Fruit fly (Drosophila melanogaster) whole organism, embryonic: ENCODE results near the gene nmdyn-D7.
A peak's percentile ranks its signal among the peaks of the same experiment; 100 is the strongest.

Experiments
- Abd-B ChIP-seq: fragments of 200-800 bp; sonication (Bioruptor generic); optimal IDR thresholded peaks from 2 replicates; lab custom pipeline; 2018; ENCODE audit warnings: missing biosample characterization, mild to moderate bottlenecking, missing genetic modification characterization, moderate library complexity
- Ada2b ChIP-seq: fragments of 200-800 bp; sonication (Bioruptor generic); IDR thresholded peaks from 2 replicates; pipeline ENCODE4 v1.3.6; 2022; ENCODE audit warnings: missing biosample characterization, missing genetic modification characterization
- Aef1 ChIP-seq: fragments of 200-800 bp; sonication (Bioruptor generic); IDR thresholded peaks from 3 replicates; pipeline ENCODE4 v1.3.6; 2022; ENCODE audit warnings: missing biosample characterization, missing genetic modification characterization
- CG10321 ChIP-seq: fragments of 200-800 bp; sonication (Bioruptor generic); IDR thresholded peaks from 2 replicates; pipeline ENCODE4 v1.3.6; 2022; ENCODE audit warnings: missing biosample characterization, missing genetic modification characterization
- CG11695 ChIP-seq: fragments of 200-800 bp; sonication (Bioruptor generic); IDR thresholded peaks from 3 replicates; pipeline ENCODE4 v1.3.6; 2022; ENCODE audit warnings: missing biosample characterization, missing genetic modification characterization
- CG12744 ChIP-seq: fragments of 200-800 bp; sonication (Bioruptor generic); optimal IDR thresholded peaks from 2 replicates; lab custom pipeline; 2016; ENCODE audit warnings: missing biosample characterization, missing genetic modification characterization
- CG13296 ChIP-seq: fragments of 200-800 bp; sonication (Bioruptor generic); optimal IDR thresholded peaks from 3 replicates; lab custom pipeline; 2018; ENCODE audit warnings: missing biosample characterization, mild to moderate bottlenecking, missing genetic modification characterization
- CG14710 ChIP-seq: fragments of 200-800 bp; sonication (Bioruptor generic); optimal IDR thresholded peaks from 3 replicates; lab custom pipeline; 2019; ENCODE audit warnings: missing biosample characterization, mild to moderate bottlenecking, missing genetic modification characterization, moderate library complexity
- CG15479 ChIP-seq: fragments of 200-800 bp; sonication (Bioruptor generic); optimal IDR thresholded peaks from 3 replicates; lab custom pipeline; 2019; ENCODE audit warnings: missing biosample characterization, mild to moderate bottlenecking, missing genetic modification characterization, moderate library complexity
- CG17361 ChIP-seq: fragments of 200-800 bp; sonication (Bioruptor generic); IDR thresholded peaks from 3 replicates; pipeline ENCODE4 v1.3.6; 2022; ENCODE audit warnings: missing biosample characterization, missing genetic modification characterization
- CG18011 ChIP-seq: fragments of 200-800 bp; sonication (Bioruptor generic); optimal IDR thresholded peaks from 2 replicates; lab custom pipeline; 2017; ENCODE audit warnings: missing biosample characterization, missing genetic modification characterization, mild to moderate bottlenecking, moderate library complexity, missing genotype
- CG30020 ChIP-seq: fragments of 200-800 bp; optimal IDR thresholded peaks from 2 replicates; lab custom pipeline; 2019; ENCODE audit warnings: missing biosample characterization, mild to moderate bottlenecking, missing genetic modification characterization, moderate library complexity
- CG31365 ChIP-seq: fragments of 200-800 bp; sonication (Bioruptor generic); optimal IDR thresholded peaks from 2 replicates; lab custom pipeline; 2018; ENCODE audit warnings: missing biosample characterization, mild to moderate bottlenecking, missing genetic modification characterization
- CG31388 ChIP-seq: fragments of 200-800 bp; sonication (Bioruptor generic); optimal IDR thresholded peaks from 2 replicates; lab custom pipeline; 2016; ENCODE audit warnings: missing biosample characterization, missing genetic modification characterization
- CG3281 ChIP-seq: fragments of 200-800 bp; sonication (Bioruptor generic); optimal IDR thresholded peaks from 3 replicates; lab custom pipeline; 2017; ENCODE audit warnings: missing biosample characterization, mild to moderate bottlenecking, missing genetic modification characterization
- CG4730 ChIP-seq: fragments of 200-800 bp; sonication (Bioruptor generic); IDR thresholded peaks from 2 replicates; pipeline ENCODE4 v1.3.6; 2022; ENCODE audit warnings: missing biosample characterization, missing genetic modification characterization
- CG6791 ChIP-seq: fragments of 200-800 bp; sonication (Bioruptor generic); IDR thresholded peaks from 3 replicates; pipeline ENCODE4 v1.3.6; 2022; ENCODE audit warnings: missing biosample characterization, missing genetic modification characterization; ENCODE audit not compliant: partially characterized antibody
- CG7357 ChIP-seq: fragments of 200-800 bp; sonication (Bioruptor generic); IDR thresholded peaks from 3 replicates; pipeline ENCODE4 v1.3.6; 2022; ENCODE audit warnings: missing biosample characterization, missing genetic modification characterization
- CG8388 ChIP-seq: fragments of 200-800 bp; sonication (Bioruptor generic); optimal IDR thresholded peaks from 2 replicates; lab custom pipeline; 2019; ENCODE audit warnings: missing biosample characterization, mild to moderate bottlenecking, missing genetic modification characterization, moderate library complexity
- CG8478 ChIP-seq: fragments of >200 bp; optimal IDR thresholded peaks from 2 replicates; lab custom pipeline; 2018
- D19A ChIP-seq: fragments of 200-800 bp; optimal IDR thresholded peaks from 3 replicates; lab custom pipeline; 2019; ENCODE audit warnings: missing biosample characterization, mild to moderate bottlenecking, missing genetic modification characterization, moderate library complexity
- Dek ChIP-seq: fragments of 200-800 bp; sonication (Bioruptor generic); optimal IDR thresholded peaks from 3 replicates; lab custom pipeline; 2019; ENCODE audit warnings: missing biosample characterization, mild to moderate bottlenecking, missing genetic modification characterization, moderate library complexity
- Dref ChIP-seq: fragments of 200-800 bp; sonication (Bioruptor generic); IDR thresholded peaks from 2 replicates; pipeline ENCODE4 v1.3.6; 2022; ENCODE audit warnings: missing biosample characterization, missing genetic modification characterization
- Ets65A ChIP-seq: fragments of 200-800 bp; sonication (Bioruptor generic); peaks from one replicate; lab custom pipeline; 2016; ENCODE audit warnings: missing biosample characterization, missing genetic modification characterization
- GATAe ChIP-seq: fragments of 200-800 bp; sonication (Bioruptor generic); conservative IDR thresholded peaks from 2 replicates; pipeline ENCODE4 v1.3.6; 2022; ENCODE audit warnings: missing biosample characterization, missing genetic modification characterization
- Lhr ChIP-seq: fragments of 200-800 bp; sonication (Bioruptor generic); optimal IDR thresholded peaks from 3 replicates; lab custom pipeline; 2017; ENCODE audit warnings: mild to moderate bottlenecking, missing biosample characterization, missing genetic modification reagents, missing genetic modification characterization
- Meics ChIP-seq: fragments of 200-800 bp; sonication (Bioruptor generic); optimal IDR thresholded peaks from 2 replicates; lab custom pipeline; 2017; ENCODE audit warnings: missing biosample characterization, mild to moderate bottlenecking, missing genetic modification characterization
- NFAT ChIP-seq: fragments of 200-800 bp; sonication (Bioruptor generic); IDR thresholded peaks from 2 replicates; pipeline ENCODE4 v1.3.6; 2022; ENCODE audit warnings: missing biosample characterization, missing genetic modification characterization
- Nf-YA ChIP-seq: fragments of 200-800 bp; sonication (Bioruptor generic); IDR thresholded peaks from 2 replicates; pipeline ENCODE4 v1.3.6; 2022; ENCODE audit warnings: missing biosample characterization, missing genetic modification characterization
- al ChIP-seq: fragments of 200-800 bp; sonication (Bioruptor generic); IDR thresholded peaks from 2 replicates; pipeline ENCODE4 v1.3.6; 2022; ENCODE audit warnings: missing biosample characterization, missing genetic modification characterization
- aop ChIP-seq: fragments of 200-800 bp; sonication (Bioruptor generic); IDR thresholded peaks from 2 replicates; pipeline ENCODE4 v1.3.6; 2022; ENCODE audit warnings: missing biosample characterization, missing genetic modification characterization
- ato ChIP-seq: fragments of 200-800 bp; sonication (Bioruptor generic); IDR thresholded peaks from 2 replicates; pipeline ENCODE4 v1.3.6; 2022; ENCODE audit warnings: missing biosample characterization, missing genetic modification characterization; ENCODE audit not compliant: partially characterized antibody
- bbx ChIP-seq: fragments of 200-800 bp; sonication (Bioruptor generic); IDR thresholded peaks from 2 replicates; pipeline ENCODE4 v1.3.6; 2022; ENCODE audit warnings: missing biosample characterization, missing genetic modification characterization; ENCODE audit not compliant: partially characterized antibody
- cato ChIP-seq: fragments of 200-800 bp; sonication (Bioruptor generic); optimal IDR thresholded peaks from 2 replicates; lab custom pipeline; 2016; ENCODE audit warnings: missing biosample characterization, missing genetic modification characterization, borderline replicate concordance
- fu2 ChIP-seq: fragments of 200-800 bp; sonication (Bioruptor generic); optimal IDR thresholded peaks from 2 replicates; lab custom pipeline; 2016; ENCODE audit warnings: missing biosample characterization, missing genetic modification characterization
- grn ChIP-seq: fragments of 200-800 bp; sonication (Bioruptor generic); optimal IDR thresholded peaks from 3 replicates; lab custom pipeline; 2017; ENCODE audit warnings: missing biosample characterization, missing genetic modification characterization
- h ChIP-seq: fragments of >200 bp; optimal IDR thresholded peaks from 2 replicates; lab custom pipeline; 2017
- lov ChIP-seq, 2 experiments: fragments of 200-800 bp in 1 of 2; fragments of >200 bp in 1 of 2; sonication (Bioruptor generic) in 1 of 2; IDR thresholded peaks in 1 of 2; optimal IDR thresholded peaks in 1 of 2; 2 replicates in 1 of 2; 3 replicates in 1 of 2; pipeline versions ENCODE4 v1.3.6 to Lab custom; 2017 to 2022; ENCODE audit warnings: missing biosample characterization in 1 of 2, missing genetic modification characterization in 1 of 2
- maf-S ChIP-seq: fragments of 200-800 bp; sonication (Bioruptor generic); optimal IDR thresholded peaks from 2 replicates; lab custom pipeline; 2016; ENCODE audit warnings: missing biosample characterization, missing genetic modification characterization
- nerfin-1 ChIP-seq: fragments of 200-800 bp; sonication (Bioruptor generic); optimal IDR thresholded peaks from 3 replicates; lab custom pipeline; 2019; ENCODE audit warnings: missing biosample characterization, mild to moderate bottlenecking, missing genetic modification characterization, moderate library complexity
- onecut ChIP-seq: fragments of 200-800 bp; sonication (Bioruptor generic); IDR thresholded peaks from 2 replicates; pipeline ENCODE4 v1.3.6; 2022; ENCODE audit warnings: missing biosample characterization, missing genetic modification characterization
- row ChIP-seq: fragments of 200-800 bp; sonication (Bioruptor generic); IDR thresholded peaks from 3 replicates; pipeline ENCODE4 v1.3.6; 2022; ENCODE audit warnings: missing biosample characterization, missing genetic modification characterization
- sob ChIP-seq: fragments of 200-800 bp; sonication (Bioruptor generic); IDR thresholded peaks from 2 replicates; pipeline ENCODE4 v1.3.6; 2022; ENCODE audit warnings: missing biosample characterization, missing genetic modification characterization
- tap ChIP-seq: fragments of 200-800 bp; optimal IDR thresholded peaks from 3 replicates; lab custom pipeline; 2019; ENCODE audit warnings: missing biosample characterization, mild to moderate bottlenecking, missing genetic modification characterization, moderate library complexity
- tgo ChIP-seq: fragments of 200-800 bp; sonication (Bioruptor generic); IDR thresholded peaks from 3 replicates; pipeline ENCODE4 v1.3.6; 2022; ENCODE audit warnings: missing biosample characterization, missing genetic modification characterization
- ttk ChIP-seq: fragments of 200-800 bp; sonication (Bioruptor generic); IDR thresholded peaks from 2 replicates; pipeline ENCODE4 v2.1.2; 2022; ENCODE audit warnings: missing biosample characterization, missing genetic modification characterization
- yki ChIP-seq: fragments of >200 bp; optimal IDR thresholded peaks from 3 replicates; lab custom pipeline; 2018
- zfh1 ChIP-seq: fragments of 200-800 bp; sonication (Bioruptor generic); IDR thresholded peaks from 3 replicates; pipeline ENCODE4 v1.3.6; 2022; ENCODE audit warnings: missing biosample characterization, missing genetic modification characterization

The nmdyn-D7 gene

DNA sequence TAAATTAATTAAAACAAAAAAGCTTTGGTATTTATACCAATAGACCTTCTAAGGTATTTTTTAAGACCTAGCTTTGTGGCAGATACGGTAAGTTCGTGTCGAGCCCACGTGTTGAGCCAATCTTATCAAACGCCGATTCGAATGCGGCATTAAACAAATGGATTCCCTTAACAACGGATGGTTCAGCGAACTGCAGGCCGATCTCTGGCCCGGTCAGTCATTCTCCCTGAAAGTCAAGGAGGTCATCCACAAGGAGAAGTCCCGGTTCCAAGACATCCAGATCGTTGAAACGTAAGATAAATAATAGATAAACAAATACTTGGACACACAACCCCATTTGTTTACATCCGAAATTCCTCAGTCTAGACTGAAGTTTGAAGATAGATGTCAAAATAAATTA, 48.2 kb upstream of the nmdyn-D7 start, which contains the start of gene SpdS (continued):
- TF ChIP-seq Meics (GFP tag; lab: Kevin White, UChicago) (no peak), CG13296 (peak; percentile 30)

DNA sequence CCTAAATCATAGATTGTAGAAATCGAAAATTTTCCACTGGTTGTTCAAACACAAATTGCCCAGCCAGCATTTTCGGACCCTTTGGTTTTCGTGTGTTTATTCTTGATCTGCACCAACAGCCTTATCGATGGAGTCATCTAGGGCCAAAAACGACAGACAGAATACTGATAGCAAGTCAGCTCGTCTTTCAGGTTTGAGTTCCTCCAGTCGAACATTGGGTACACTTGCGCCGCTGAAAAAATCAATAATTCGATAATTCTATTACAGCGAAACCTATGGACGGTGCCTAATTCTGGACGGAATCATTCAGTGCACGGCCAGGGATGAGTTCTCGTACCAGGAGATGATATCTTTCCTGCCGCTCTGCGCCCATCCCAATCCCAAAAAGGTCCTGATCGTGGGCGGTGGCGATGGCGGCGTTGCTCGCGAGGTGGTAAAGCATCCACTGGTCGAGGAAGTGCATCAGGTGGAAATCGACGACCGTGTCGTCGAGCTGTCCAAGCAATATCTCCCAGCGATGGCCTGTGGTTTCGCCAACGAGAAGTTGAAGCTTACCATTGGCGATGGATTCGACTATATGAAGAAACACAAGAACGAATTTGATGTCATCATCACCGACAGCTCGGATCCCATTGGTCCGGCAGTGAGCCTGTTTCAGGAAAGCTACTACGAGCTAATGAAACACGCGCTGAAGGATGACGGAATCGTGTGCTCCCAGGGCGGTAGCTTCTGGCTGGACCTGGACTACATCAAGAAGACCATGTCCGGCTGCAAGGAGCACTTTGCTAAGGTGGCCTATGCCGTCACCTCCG, 47.4 kb upstream of the nmdyn-D7 start:
- no peak for TF ChIP-seq aop
- no peak for TF ChIP-seq CG18011 (GFP tag; lab: Kevin White, UChicago)
- TF ChIP-seq Ets65A (GFP tag; lab: Kevin White, UChicago) = peak; percentile 91
- TF ChIP-seq ato (GFP tag; lab: Robert Waterston, UW) = 0 out of 2 replicates have a peak, but pooled peaks have one; percentile 23
- peak; percentile 81 for TF ChIP-seq onecut (GFP tag; lab: Robert Waterston, UW)
- peak; percentile 72 for TF ChIP-seq CG15479 (GFP tag; lab: Kevin White, UChicago)
- peak; percentile 47 for TF ChIP-seq grn
- TF ChIP-seq CG8478 (lab: Kevin White, UChicago) = peak; percentile 27
- TF ChIP-seq Lhr (GFP tag; lab: Kevin White, UChicago) = no peak
- peak; percentile 67 for TF ChIP-seq D19A (tag; lab: Kevin White, UChicago)

DNA sequence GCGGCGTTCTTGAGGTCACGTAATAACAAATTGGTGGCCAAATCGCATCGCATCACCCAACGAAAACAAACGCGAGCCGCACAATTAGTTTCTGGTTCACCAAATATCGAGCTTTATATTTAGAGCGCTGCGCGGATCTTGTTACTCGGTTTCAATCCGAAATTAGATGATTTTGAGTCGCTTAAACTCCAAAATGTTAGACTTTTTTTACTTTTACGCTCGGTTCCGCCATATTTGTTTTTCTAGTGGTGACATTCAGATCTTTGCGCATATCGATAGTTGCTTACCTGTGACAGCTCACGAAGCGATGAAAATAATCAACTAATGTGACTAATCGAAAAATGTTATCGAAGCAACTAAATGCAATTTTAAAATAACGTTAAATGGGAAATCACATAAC, 42.4 kb upstream of the nmdyn-D7 start, which contains the start of gene Scm:
Gene Scm, minus strand, starts transcription at position 251 of the 400 bp plus-strand sequence.
- no peak for TF ChIP-seq CG3281
- no peak for TF ChIP-seq zfh1 (GFP tag; lab: Robert Waterston, UW)
- TF ChIP-seq CG4730 = no peak
- TF ChIP-seq row = peak; percentile 54
- no peak for TF ChIP-seq ttk (GFP tag; lab: Robert Waterston, UW)
- TF ChIP-seq yki = no peak
- TF ChIP-seq bbx (GFP tag; lab: Robert Waterston, UW) = peak; percentile 95
- no peak for TF ChIP-seq CG31388
- no peak for TF ChIP-seq CG8388 (GFP tag; lab: Kevin White, UChicago)
- TF ChIP-seq cato (GFP tag; lab: Kevin White, UChicago) = no peak
- peak; percentile 95 for TF ChIP-seq Dref (GFP tag; lab: Robert Waterston, UW)
- no peak for TF ChIP-seq GATAe
- TF ChIP-seq CG12744 = no peak
- peak; percentile 54 for TF ChIP-seq CG14710 (tag; lab: Kevin White, UChicago)
- TF ChIP-seq tgo = no peak
- no peak for TF ChIP-seq CG11695 (GFP tag; lab: Robert Waterston, UW)
- TF ChIP-seq CG17361 (GFP tag; lab: Robert Waterston, UW) = no peak; the same call in 2 of the 3 replicates
- TF ChIP-seq h (lab: Kevin White, UChicago) = no peak
- TF ChIP-seq nerfin-1 (tag; lab: Kevin White, UChicago) = peak; percentile 53
- TF ChIP-seq Nf-YA (GFP tag; lab: Robert Waterston, UW) = no peak
- no peak for TF ChIP-seq CG7357 (GFP tag; lab: Robert Waterston, UW)
- TF ChIP-seq CG6791 (GFP tag; lab: Robert Waterston, UW) = peak; percentile 97
- no peak for TF ChIP-seq Ada2b (GFP tag; lab: Robert Waterston, UW)
- peak; percentile 52 for TF ChIP-seq CG30020 (tag; lab: Kevin White, UChicago)
- TF ChIP-seq CG10321 (GFP tag; lab: Robert Waterston, UW) = no peak
- no peak for TF ChIP-seq fu2 (GFP tag; lab: Kevin White, UChicago)
- no peak for TF ChIP-seq Dek
- no peak for TF ChIP-seq sob (GFP tag; lab: Robert Waterston, UW)
- no peak for TF ChIP-seq Lhr (GFP tag; lab: Kevin White, UChicago)
- no peak for TF ChIP-seq Aef1 (GFP tag; lab: Robert Waterston, UW)
- TF ChIP-seq lov (optimal IDR thresholded peaks at IDR 0.05; lab: Kevin White, UChicago) = no peak
- TF ChIP-seq lov (GFP tag; IDR thresholded peaks at IDR 0.05; lab: Robert Waterston, UW) = no peak
- TF ChIP-seq maf-S (GFP tag; lab: Kevin White, UChicago) = no peak
- TF ChIP-seq al (GFP tag; lab: Robert Waterston, UW) = no peak
- TF ChIP-seq Abd-B (GFP tag; lab: Kevin White, UChicago) = no peak
- TF ChIP-seq CG31365 (tag; lab: Kevin White, UChicago) = no peak
- TF ChIP-seq NFAT (GFP tag; lab: Robert Waterston, UW) = no peak
- no peak for TF ChIP-seq tap (tag; lab: Kevin White, UChicago)
